Fruit fly (Drosophila melanogaster) whole organism, prepupa: ENCODE results near the gene CG14301.
A peak's percentile ranks its signal among the peaks of the same experiment; 100 is the strongest.

Experiments used
- Blimp-1 ChIP-seq: fragments of 200-800 bp; sonication (Bioruptor generic); optimal IDR thresholded peaks from 3 replicates; lab custom pipeline; 2017; ENCODE audit warnings: missing biosample characterization, missing genetic modification characterization, mild to moderate bottlenecking, moderate library complexity, missing genetic modification reagents
- CG10631 ChIP-seq: fragments of 200-800 bp; sonication (Bioruptor generic); optimal IDR thresholded peaks from 2 replicates; lab custom pipeline; 2016; ENCODE audit warnings: missing biosample characterization, missing genetic modification characterization
- CG10669 ChIP-seq: fragments of 200-800 bp; sonication (Bioruptor generic); optimal IDR thresholded peaks from 3 replicates; lab custom pipeline; 2018; ENCODE audit warnings: missing biosample characterization, mild to moderate bottlenecking, missing genetic modification characterization, moderate library complexity
- CG11294 ChIP-seq: fragments of 200-800 bp; sonication (Bioruptor generic); IDR thresholded peaks from 2 replicates; pipeline ENCODE4 v1.3.6; 2022; ENCODE audit warnings: missing biosample characterization, missing genetic modification characterization
- CG11762 ChIP-seq: fragments of 200-800 bp; sonication (Bioruptor generic); optimal IDR thresholded peaks from 3 replicates; lab custom pipeline; 2016; ENCODE audit warnings: missing biosample characterization, missing genetic modification characterization; ENCODE audit not compliant: insufficient read depth
- CG11902 ChIP-seq: fragments of 200-800 bp; sonication (Bioruptor generic); optimal IDR thresholded peaks from 3 replicates; lab custom pipeline; 2016; ENCODE audit warnings: missing biosample characterization, missing genetic modification characterization
- CG1621 ChIP-seq: fragments of 200-800 bp; sonication (Bioruptor generic); optimal IDR thresholded peaks from 3 replicates; lab custom pipeline; 2018; ENCODE audit warnings: missing biosample characterization, mild to moderate bottlenecking, missing genetic modification characterization
- CG3032 ChIP-seq: fragments of 200-800 bp; optimal IDR thresholded peaks from 2 replicates; lab custom pipeline; 2019; ENCODE audit warnings: missing biosample characterization, mild to moderate bottlenecking, missing genetic modification characterization, moderate library complexity
- CG31627 ChIP-seq: fragments of 200-800 bp; sonication (Bioruptor generic); optimal IDR thresholded peaks from 3 replicates; lab custom pipeline; 2016; ENCODE audit warnings: missing biosample characterization, missing genetic modification characterization
- CG32006 ChIP-seq: fragments of 200-800 bp; sonication (Bioruptor generic); optimal IDR thresholded peaks from 3 replicates; lab custom pipeline; 2017; ENCODE audit warnings: missing biosample characterization, mild to moderate bottlenecking, missing genetic modification characterization
- CG34406 ChIP-seq: fragments of 200-800 bp; sonication (Bioruptor generic); optimal IDR thresholded peaks from 3 replicates; lab custom pipeline; 2016; ENCODE audit warnings: missing biosample characterization, missing genetic modification characterization
- CG3919 ChIP-seq: fragments of 200-800 bp; sonication (Bioruptor generic); optimal IDR thresholded peaks from 3 replicates; lab custom pipeline; 2016; ENCODE audit warnings: missing biosample characterization, missing genetic modification characterization
- CG4318 ChIP-seq: fragments of 200-800 bp; sonication (Bioruptor generic); optimal IDR thresholded peaks from 3 replicates; lab custom pipeline; 2017; ENCODE audit warnings: missing biosample characterization, mild to moderate bottlenecking, missing genetic modification characterization
- CG6163 ChIP-seq: fragments of 200-800 bp; sonication (Bioruptor generic); IDR thresholded peaks from 3 replicates; pipeline ENCODE4 v1.3.6; 2022; ENCODE audit warnings: missing biosample characterization, missing genetic modification characterization
- CG6276 ChIP-seq: fragments of 200-800 bp; sonication (Bioruptor generic); optimal IDR thresholded peaks from 2 replicates; lab custom pipeline; 2017; ENCODE audit warnings: missing biosample characterization, mild to moderate bottlenecking, missing genetic modification characterization
- CG6792 ChIP-seq: fragments of 200-800 bp; sonication (Bioruptor generic); optimal IDR thresholded peaks from 3 replicates; lab custom pipeline; 2016; ENCODE audit warnings: missing biosample characterization, missing genetic modification characterization
- CG7368 ChIP-seq: fragments of 200-800 bp; sonication (Bioruptor generic); optimal IDR thresholded peaks from 3 replicates; lab custom pipeline; 2016; ENCODE audit warnings: missing biosample characterization, missing genetic modification characterization
- CG8119 ChIP-seq: fragments of 200-800 bp; sonication (Bioruptor generic); IDR thresholded peaks from 3 replicates; pipeline ENCODE4 v1.3.6; 2022; ENCODE audit warnings: missing biosample characterization, missing genetic modification characterization
- CG8319 ChIP-seq: fragments of 200-800 bp; sonication (Bioruptor generic); optimal IDR thresholded peaks from 3 replicates; lab custom pipeline; 2016; ENCODE audit warnings: missing biosample characterization, missing genetic modification characterization
- CG8632 ChIP-seq: fragments of 200-800 bp; sonication (Bioruptor generic); optimal IDR thresholded peaks from 3 replicates; lab custom pipeline; 2016; ENCODE audit warnings: missing biosample characterization, missing genetic modification characterization
- CG9139 ChIP-seq: fragments of 200-800 bp; sonication (Bioruptor generic); optimal IDR thresholded peaks from 3 replicates; lab custom pipeline; 2017; ENCODE audit warnings: missing biosample characterization, mild to moderate bottlenecking, missing genetic modification characterization
- Eip75B ChIP-seq: fragments of 200-800 bp; sonication (Bioruptor generic); optimal IDR thresholded peaks from 3 replicates; lab custom pipeline; 2016; ENCODE audit warnings: missing biosample characterization, missing genetic modification characterization
- Ets21C ChIP-seq: fragments of 200-800 bp; sonication (Bioruptor generic); optimal IDR thresholded peaks from 3 replicates; lab custom pipeline; 2016; ENCODE audit warnings: missing biosample characterization, missing genetic modification characterization
- Ets96B ChIP-seq: fragments of 200-800 bp; optimal IDR thresholded peaks from 2 replicates; lab custom pipeline; 2019; ENCODE audit warnings: missing biosample characterization, mild to moderate bottlenecking, missing genetic modification characterization, moderate library complexity
- Hr39 ChIP-seq: fragments of 200-800 bp; sonication (Bioruptor generic); optimal IDR thresholded peaks from 2 replicates; lab custom pipeline; 2016; ENCODE audit warnings: missing biosample characterization, missing genetic modification characterization
- Hr4 ChIP-seq: fragments of 200-800 bp; sonication (Bioruptor generic); optimal IDR thresholded peaks from 3 replicates; lab custom pipeline; 2016; ENCODE audit warnings: missing biosample characterization, missing genetic modification characterization
- Lpt ChIP-seq: fragments of 200-800 bp; sonication (Bioruptor generic); optimal IDR thresholded peaks from 3 replicates; lab custom pipeline; 2016; ENCODE audit warnings: missing biosample characterization, missing genetic modification characterization
- Met ChIP-seq: fragments of 200-800 bp; sonication (Bioruptor generic); optimal IDR thresholded peaks from 3 replicates; lab custom pipeline; 2016; ENCODE audit warnings: missing biosample characterization, missing genetic modification characterization
- OdsH ChIP-seq: fragments of 200-800 bp; sonication (Bioruptor generic); optimal IDR thresholded peaks from 3 replicates; lab custom pipeline; 2016; ENCODE audit warnings: missing biosample characterization, missing genetic modification characterization
- Smox ChIP-seq: fragments of 200-800 bp; sonication (Bioruptor generic); optimal IDR thresholded peaks from 3 replicates; lab custom pipeline; 2016; ENCODE audit warnings: missing biosample characterization, missing genetic modification characterization
- Sox102F ChIP-seq: fragments of 200-800 bp; sonication (Bioruptor generic); optimal IDR thresholded peaks from 2 replicates; lab custom pipeline; 2016; ENCODE audit warnings: missing biosample characterization, mild to moderate bottlenecking, missing genetic modification characterization
- Sox14 ChIP-seq: fragments of 200-800 bp; sonication (Bioruptor generic); optimal IDR thresholded peaks from 3 replicates; lab custom pipeline; 2016; ENCODE audit warnings: missing biosample characterization, missing genetic modification characterization
- Sox15 ChIP-seq: fragments of 200-800 bp; sonication (Bioruptor generic); optimal IDR thresholded peaks from 3 replicates; lab custom pipeline; 2016; ENCODE audit warnings: missing biosample characterization, missing genetic modification characterization
- acj6 ChIP-seq: fragments of 200-800 bp; sonication (Bioruptor generic); optimal IDR thresholded peaks from 3 replicates; lab custom pipeline; 2016; ENCODE audit warnings: missing biosample characterization, missing genetic modification characterization
- cyc ChIP-seq: fragments of 200-800 bp; sonication (Bioruptor generic); optimal IDR thresholded peaks from 3 replicates; lab custom pipeline; 2016; ENCODE audit warnings: missing biosample characterization, missing genetic modification characterization
- dac ChIP-seq: fragments of 200-800 bp; sonication (Bioruptor generic); optimal IDR thresholded peaks from 2 replicates; lab custom pipeline; 2017; ENCODE audit warnings: missing biosample characterization, mild to moderate bottlenecking, missing genetic modification characterization
- eg ChIP-seq: fragments of 200-800 bp; sonication (Bioruptor generic); IDR thresholded peaks from 3 replicates; pipeline ENCODE4 v1.3.6; 2022; ENCODE audit warnings: missing biosample characterization, missing genetic modification characterization
- fd85E ChIP-seq: fragments of 200-800 bp; sonication (Bioruptor generic); optimal IDR thresholded peaks from 3 replicates; lab custom pipeline; 2016; ENCODE audit warnings: missing biosample characterization, missing genetic modification characterization
- fkh ChIP-seq: fragments of 200-800 bp; sonication (Bioruptor generic); optimal IDR thresholded peaks from 3 replicates; lab custom pipeline; 2017; ENCODE audit warnings: missing biosample characterization, mild to moderate bottlenecking, missing genetic modification characterization, moderate library complexity
- lz ChIP-seq: fragments of 200-800 bp; sonication (Bioruptor generic); optimal IDR thresholded peaks from 3 replicates; lab custom pipeline; 2016; ENCODE audit warnings: missing biosample characterization, missing genetic modification characterization
- net ChIP-seq: fragments of 200-800 bp; sonication (Bioruptor generic); optimal IDR thresholded peaks from 3 replicates; lab custom pipeline; 2016; ENCODE audit warnings: missing biosample characterization, missing genetic modification characterization
- salr ChIP-seq, 2 experiments: fragments of 200-800 bp; sonication (Bioruptor generic); optimal IDR thresholded peaks; 3 replicates each; lab custom pipeline; 2016 to 2018; ENCODE audit warnings: missing biosample characterization in 2 of 2, missing genetic modification characterization in 2 of 2, mild to moderate bottlenecking in 1 of 2
- spab ChIP-seq: fragments of 200-800 bp; sonication (Bioruptor generic); optimal IDR thresholded peaks from 2 replicates; lab custom pipeline; 2017; ENCODE audit warnings: missing biosample characterization, mild to moderate bottlenecking, missing genetic modification characterization, missing genetic modification reagents
- svp ChIP-seq: fragments of 200-800 bp; sonication (Bioruptor generic); peaks from one replicate; lab custom pipeline; 2016; ENCODE audit warnings: missing biosample characterization, missing genetic modification characterization
- topi ChIP-seq: fragments of 200-800 bp; sonication (Bioruptor generic); optimal IDR thresholded peaks from 3 replicates; lab custom pipeline; 2016; ENCODE audit warnings: missing biosample characterization, missing genetic modification characterization
- vri ChIP-seq: fragments of 200-800 bp; sonication (Bioruptor generic); optimal IDR thresholded peaks from 3 replicates; lab custom pipeline; 2016; ENCODE audit warnings: missing biosample characterization, mild to moderate bottlenecking, missing genetic modification characterization

CG14301 gene

DNA sequence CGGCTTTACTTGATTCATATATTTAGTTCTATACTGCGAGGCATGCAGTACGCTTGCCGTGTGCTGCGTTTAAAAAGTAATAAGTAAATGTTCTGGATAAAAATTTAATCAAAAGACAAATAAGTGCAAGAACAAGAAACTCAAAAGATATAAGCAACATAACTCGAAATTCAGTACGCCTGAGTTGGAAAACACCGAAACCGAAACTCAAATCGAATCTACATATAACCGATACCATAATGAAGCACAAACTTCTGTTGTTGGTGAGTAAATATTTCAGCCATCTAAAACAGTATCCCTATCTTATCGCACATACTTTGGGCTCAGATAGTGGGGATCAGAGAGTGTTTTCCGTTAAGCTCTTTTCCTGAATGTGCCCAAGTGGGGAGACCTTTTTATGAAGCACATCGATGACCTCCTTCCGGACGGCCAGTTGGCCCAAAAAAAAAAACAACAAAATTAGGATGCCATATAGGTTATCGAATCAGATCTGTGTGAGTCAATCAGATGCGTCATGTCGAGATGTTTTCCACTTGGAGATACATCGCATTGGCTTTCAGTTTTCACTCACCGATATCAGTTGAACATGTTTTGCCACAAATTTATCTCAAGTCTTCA lies 30.0 kb upstream of the CG14301 start, which contains the start of gene CG31230:
CG31230 (plus strand) TSS at position 568 of the 618 bp plus-strand sequence.
- TF ChIP-seq net (GFP tag; lab: Kevin White, UChicago), result no peak
- TF ChIP-seq fkh, result peak; percentile 78
- no peak for TF ChIP-seq vri
- TF ChIP-seq CG8119 (GFP tag; lab: Robert Waterston, UW), result no peak
- TF ChIP-seq CG6163 (GFP tag; lab: Robert Waterston, UW), result no peak
- no peak for TF ChIP-seq Hr39 (GFP tag; lab: Kevin White, UChicago)
- no peak for TF ChIP-seq CG10631
- no peak for TF ChIP-seq CG11902
- TF ChIP-seq topi (GFP tag; lab: Kevin White, UChicago), result no peak
- no peak for TF ChIP-seq Blimp-1 (GFP tag; lab: Kevin White, UChicago)
- TF ChIP-seq CG32006 (GFP tag; lab: Kevin White, UChicago), result no peak
- no peak for TF ChIP-seq Ets21C (GFP tag; lab: Kevin White, UChicago)
- peak; percentile 46 for TF ChIP-seq svp (GFP tag; lab: Kevin White, UChicago)
- no peak for TF ChIP-seq CG4318 (GFP tag; lab: Kevin White, UChicago)

DNA sequence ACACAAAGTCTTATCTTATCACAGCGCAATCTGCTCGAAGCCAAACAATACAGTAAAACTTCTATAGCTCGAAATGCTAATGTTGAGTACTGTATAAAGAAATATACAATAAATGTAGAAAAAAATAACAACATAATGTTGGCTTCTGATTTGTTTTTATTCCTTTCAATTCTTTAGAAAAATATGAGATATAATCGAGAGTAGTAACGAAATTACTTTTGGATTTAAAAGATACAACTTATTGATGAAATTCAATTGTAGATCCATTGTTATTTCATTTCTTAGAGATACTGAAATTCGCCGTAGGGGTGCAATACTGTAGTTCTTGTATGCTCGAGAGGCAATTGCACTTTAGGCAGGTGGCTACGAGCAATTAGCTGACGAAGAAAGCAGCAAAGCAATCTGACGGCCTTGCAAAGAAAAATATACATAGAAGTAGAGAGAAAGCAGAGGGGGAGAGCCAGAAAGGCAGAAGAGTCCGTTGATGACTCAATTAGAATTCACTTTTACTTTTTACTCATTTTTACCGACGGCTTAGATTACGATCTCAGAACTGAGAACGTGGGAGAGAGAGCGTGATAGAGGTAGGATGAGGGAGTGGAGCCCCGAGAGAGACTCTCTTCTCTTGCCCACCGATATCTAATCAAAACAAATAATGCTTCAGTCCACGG lies 29.3 kb upstream of the CG14301 start:
- TF ChIP-seq salr (GFP tag; optimal IDR thresholded peaks at IDR 0.05; lab: Kevin White, UChicago) (peak in 1 of 2 experiments; percentile 54), CG8632 (GFP tag; lab: Kevin White, UChicago) (no peak), vri (peak; percentile 70), OdsH (GFP tag; lab: Kevin White, UChicago) (peak; percentile 46), Ets96B (tag; lab: Kevin White, UChicago) (no peak), CG11902 (no peak), dac (GFP tag; lab: Kevin White, UChicago) (peak; percentile 40), Sox14 (GFP tag; lab: Kevin White, UChicago) (peak; percentile 37), spab (GFP tag; lab: Kevin White, UChicago) (no peak), CG6276 (no peak), CG4318 (GFP tag; lab: Kevin White, UChicago) (no peak), svp (GFP tag; lab: Kevin White, UChicago) (peak; percentile 90), net (GFP tag; lab: Kevin White, UChicago) (peak; percentile 0), Met (no peak), Lpt (GFP tag; lab: Kevin White, UChicago) (no peak), CG11762 (GFP tag; lab: Kevin White, UChicago) (no peak), CG9139 (no peak), CG1621 (tag; lab: Kevin White, UChicago) (no peak), topi (GFP tag; lab: Kevin White, UChicago) (peak; percentile 68), acj6 (GFP tag; lab: Kevin White, UChicago) (peak; percentile 30), CG3032 (tag; lab: Kevin White, UChicago) (peak; percentile 32), lz (GFP tag; lab: Kevin White, UChicago) (peak; percentile 75), Sox102F (GFP tag; lab: Kevin White, UChicago) (no peak), CG8319 (GFP tag; lab: Kevin White, UChicago) (peak; percentile 45), fkh (peak; percentile 25), CG7368 (GFP tag; lab: Kevin White, UChicago) (no peak), cyc (GFP tag; lab: Kevin White, UChicago) (peak; percentile 44), CG3919 (GFP tag; lab: Kevin White, UChicago) (no peak), CG10669 (GFP tag; lab: Kevin White, UChicago) (no peak), CG6792 (GFP tag; lab: Kevin White, UChicago) (peak; percentile 54), Smox (GFP tag; lab: Kevin White, UChicago) (no peak), CG11294 (GFP tag; lab: Robert Waterston, UW) (peak; percentile 11; the same call in 1 of the 2 replicates), CG10631 (peak; percentile 58), fd85E (GFP tag; lab: Kevin White, UChicago) (no peak), Sox15 (no peak), Hr4 (no peak), CG34406 (GFP tag; lab: Kevin White, UChicago) (no peak), Blimp-1 (GFP tag; lab: Kevin White, UChicago) (peak; percentile 26), CG8119 (GFP tag; lab: Robert Waterston, UW) (peak; percentile 62), eg (GFP tag; lab: Robert Waterston, UW) (peak; percentile 55; the same call in 2 of the 3 replicates), Eip75B (GFP tag; lab: Kevin White, UChicago) (peak; percentile 74), CG6163 (GFP tag; lab: Robert Waterston, UW) (peak; percentile 58; the same call in 1 of the 3 replicates), Ets21C (GFP tag; lab: Kevin White, UChicago) (peak; percentile 38), CG31627 (GFP tag; lab: Kevin White, UChicago) (peak; percentile 35)
